Worm (Caenorhabditis elegans) whole organism, mixed stage, embryonic: ENCODE data around the gene rap-3.

ENCODE experiments used
- bed-3 ChIP-seq: fragments of 200-800 bp; sonication (Bioruptor generic); optimal IDR thresholded peaks from 3 replicates; lab custom pipeline; 2018; ENCODE audit warnings: mild to moderate bottlenecking, missing genetic modification characterization, moderate library complexity, missing compliant biosample characterization
- blmp-1 ChIP-seq: fragments of 150-350 bp; optimal IDR thresholded peaks from 2 replicates; lab custom pipeline; 2014; ENCODE audit warnings: missing biosample characterization, missing genetic modification characterization
- elt-3 ChIP-seq: fragments of 150-350 bp; optimal IDR thresholded peaks from 2 replicates; lab custom pipeline; 2014; ENCODE audit warnings: missing biosample characterization, missing genetic modification characterization
- lin-32 ChIP-seq: fragments of 200-800 bp; sonication (Bioruptor generic); optimal IDR thresholded peaks from 2 replicates; lab custom pipeline; 2018; ENCODE audit warnings: mild to moderate bottlenecking, missing genetic modification characterization, missing compliant biosample characterization
- mep-1 ChIP-seq: fragments of 150-350 bp; optimal IDR thresholded peaks from 2 replicates; lab custom pipeline; 2017; ENCODE audit warnings: missing biosample characterization, missing genetic modification reagents, missing genetic modification characterization, inconsistent platforms
- nhr-237 ChIP-seq: fragments of 150-350 bp; optimal IDR thresholded peaks from 2 replicates; lab custom pipeline; 2014; ENCODE audit warnings: missing biosample characterization, missing genetic modification characterization
- nhr-28 ChIP-seq: fragments of 150-350 bp; optimal IDR thresholded peaks from 2 replicates; lab custom pipeline; 2014; ENCODE audit warnings: missing biosample characterization, missing genetic modification characterization
- nhr-76 ChIP-seq: sonication (generic microtip); optimal IDR thresholded peaks from 2 replicates; lab custom pipeline; 2017; ENCODE audit warnings: missing biosample characterization, missing genetic modification characterization
- pha-4 ChIP-seq: fragments of 150-350 bp; optimal IDR thresholded peaks from 2 replicates; lab custom pipeline; 2018; ENCODE audit warnings: missing biosample characterization, missing genetic modification reagents, missing genetic modification characterization
- snpc-4 ChIP-seq: fragments of 150-350 bp; optimal IDR thresholded peaks from 2 replicates; lab custom pipeline; 2014; ENCODE audit warnings: missing biosample characterization, missing genetic modification characterization
- sptf-1 ChIP-seq: sonication (generic microtip); optimal IDR thresholded peaks from 2 replicates; lab custom pipeline; 2017; ENCODE audit warnings: mild to moderate bottlenecking, missing genetic modification characterization, moderate library complexity, missing compliant biosample characterization
- unc-39 ChIP-seq: fragments of 150-350 bp; optimal IDR thresholded peaks from 2 replicates; lab custom pipeline; 2014; ENCODE audit warnings: missing biosample characterization, missing genetic modification characterization
- unc-62 ChIP-seq: fragments of 150-350 bp; optimal IDR thresholded peaks from 2 replicates; lab custom pipeline; 2014; ENCODE audit warnings: missing biosample characterization, missing genetic modification reagents, missing genetic modification characterization

- TF ChIP-seq nhr-237 (tag; lab: Kevin White, UChicago) (no peak), nhr-28 (no peak), nhr-76 (tag; lab: Kevin White, UChicago) (no peak), blmp-1 (tag; lab: Kevin White, UChicago) (no peak), elt-3 (tag; lab: Kevin White, UChicago) (no peak), mep-1 (no peak), pha-4 (tag; lab: Kevin White, UChicago) (no peak), unc-39 (tag; lab: Kevin White, UChicago) (no peak), unc-62 (GFP tag; lab: Kevin White, UChicago) (no peak), sptf-1 (tag; lab: Kevin White, UChicago) (no peak), lin-32 (GFP tag; lab: Kevin White, UChicago) (no peak), snpc-4 (no peak), bed-3 (no peak)
These were observed 49.5 kb downstream of the rap-3 start for ce11 chrIV:11226545-11226944.
